Fruit fly (Drosophila melanogaster) whole organism, pupa: ENCODE measurements around the gene Aos1.
A peak's percentile ranks its signal among the peaks of the same experiment; 100 is the strongest.

ENCODE experiments used
- CG10348 ChIP-seq: fragments of 200-800 bp; sonication (Bioruptor generic); IDR thresholded peaks from 2 replicates; pipeline ENCODE4 v1.3.6; 2022; ENCODE audit warnings: missing biosample characterization, missing genetic modification characterization
- CG12605 ChIP-seq: fragments of 200-800 bp; sonication (Bioruptor generic); IDR thresholded peaks from 2 replicates; pipeline ENCODE4 v1.3.6; 2022; ENCODE audit warnings: missing biosample characterization, missing genetic modification characterization
- CG13204 ChIP-seq: fragments of 200-800 bp; sonication (Bioruptor generic); optimal IDR thresholded peaks from 2 replicates; lab custom pipeline; 2018; ENCODE audit warnings: missing biosample characterization, mild to moderate bottlenecking, missing genetic modification characterization, moderate library complexity
- CG14655 ChIP-seq: fragments of 200-800 bp; sonication (Bioruptor generic); optimal IDR thresholded peaks from 3 replicates; lab custom pipeline; 2017; ENCODE audit warnings: mild to moderate bottlenecking, missing biosample characterization, missing genetic modification reagents, missing genetic modification characterization
- CG15710 ChIP-seq: fragments of 200-800 bp; sonication (Bioruptor generic); optimal IDR thresholded peaks from 2 replicates; lab custom pipeline; 2018; ENCODE audit warnings: missing biosample characterization, mild to moderate bottlenecking, missing genetic modification characterization, moderate library complexity
- CG17806 ChIP-seq: fragments of 200-800 bp; sonication (Bioruptor generic); optimal IDR thresholded peaks from 2 replicates; lab custom pipeline; 2018; ENCODE audit warnings: missing biosample characterization, mild to moderate bottlenecking, missing genetic modification characterization, moderate library complexity
- CG32121 ChIP-seq: fragments of 200-800 bp; sonication (Bioruptor generic); IDR thresholded peaks from 2 replicates; pipeline ENCODE4 v1.3.6; 2022; ENCODE audit warnings: missing biosample characterization, missing genetic modification characterization
- CG34367 ChIP-seq: fragments of 200-800 bp; sonication (Bioruptor generic); optimal IDR thresholded peaks from 2 replicates; lab custom pipeline; 2018; ENCODE audit warnings: missing biosample characterization, mild to moderate bottlenecking, missing genetic modification characterization
- CG4496 ChIP-seq: fragments of 200-800 bp; sonication (Bioruptor generic); IDR thresholded peaks from 3 replicates; pipeline ENCODE4 v1.3.6; 2022; ENCODE audit warnings: missing biosample characterization, missing genetic modification characterization
- CG8159 ChIP-seq: fragments of 200-800 bp; sonication (Bioruptor generic); optimal IDR thresholded peaks from 3 replicates; lab custom pipeline; 2018; ENCODE audit warnings: missing biosample characterization, mild to moderate bottlenecking, missing genetic modification characterization, moderate library complexity
- CG8301 ChIP-seq: fragments of 200-800 bp; sonication (Bioruptor generic); optimal IDR thresholded peaks from 2 replicates; lab custom pipeline; 2018; ENCODE audit warnings: missing biosample characterization, mild to moderate bottlenecking, missing genetic modification characterization
- CG9948 ChIP-seq: fragments of 200-800 bp; sonication (Bioruptor generic); optimal IDR thresholded peaks from 2 replicates; lab custom pipeline; 2018; ENCODE audit warnings: missing biosample characterization, mild to moderate bottlenecking, missing genetic modification characterization, moderate library complexity
- D1 ChIP-seq: fragments of 200-800 bp; sonication (Bioruptor generic); optimal IDR thresholded peaks from 2 replicates; lab custom pipeline; 2018; ENCODE audit warnings: missing biosample characterization, mild to moderate bottlenecking, missing genetic modification characterization, moderate library complexity
- EcR ChIP-seq: fragments of 200-800 bp; sonication (Bioruptor generic); optimal IDR thresholded peaks from 3 replicates; lab custom pipeline; 2019; ENCODE audit warnings: missing biosample characterization, missing genetic modification characterization, mild to moderate bottlenecking, moderate library complexity, missing genetic modification reagents
- Ets98B ChIP-seq: fragments of 200-800 bp; sonication (Bioruptor generic); IDR thresholded peaks from 2 replicates; pipeline ENCODE4 v1.3.6; 2022; ENCODE audit warnings: missing biosample characterization, missing genetic modification characterization
- Pif1A ChIP-seq: fragments of 200-800 bp; sonication (Bioruptor generic); optimal IDR thresholded peaks from 3 replicates; lab custom pipeline; 2016; ENCODE audit warnings: missing biosample characterization, missing genetic modification characterization
- Pif1B ChIP-seq: fragments of 200-800 bp; sonication (Bioruptor generic); optimal IDR thresholded peaks from 3 replicates; lab custom pipeline; 2016; ENCODE audit warnings: missing biosample characterization, missing genetic modification characterization
- Snoo ChIP-seq: fragments of 200-800 bp; sonication (Bioruptor generic); optimal IDR thresholded peaks from 3 replicates; lab custom pipeline; 2017; ENCODE audit warnings: missing biosample characterization, mild to moderate bottlenecking, missing genetic modification characterization, inconsistent platforms
- fd96Ca ChIP-seq: fragments of 200-800 bp; sonication (Bioruptor generic); IDR thresholded peaks from 3 replicates; pipeline ENCODE4 v1.3.6; 2022; ENCODE audit warnings: missing biosample characterization, missing genetic modification characterization
- gl ChIP-seq: fragments of 200-800 bp; sonication (Bioruptor generic); optimal IDR thresholded peaks from 2 replicates; lab custom pipeline; 2018; ENCODE audit warnings: missing biosample characterization, mild to moderate bottlenecking, missing genetic modification characterization
- rn ChIP-seq: fragments of 200-800 bp; sonication (Bioruptor generic); IDR thresholded peaks from 2 replicates; pipeline ENCODE4 v1.3.6; 2022; ENCODE audit warnings: missing biosample characterization, missing genetic modification characterization

Aos1 gene

dm6 chr3R:12406235-12407196 lies 27.1 kb downstream of the Aos1 start, which contains the start of gene CG5167:
Gene CG5167, plus strand, starts transcription at chr3R:12406532.
- TF ChIP-seq CG8301 (tag; lab: Kevin White, UChicago) (peak; percentile 62), CG8159 (tag; lab: Kevin White, UChicago) (peak; percentile 15), Pif1A (no peak), CG17806 (tag; lab: Kevin White, UChicago) (peak; percentile 11), Ets98B (GFP tag; lab: Robert Waterston, UW) (peak; percentile 51), CG34367 (tag; lab: Kevin White, UChicago) (peak; percentile 40), EcR (GFP tag; lab: Kevin White, UChicago) (no peak), fd96Ca (GFP tag; lab: Robert Waterston, UW) (peak; percentile 64; the same call in 2 of the 3 replicates), CG4496 (GFP tag; lab: Robert Waterston, UW) (no peak), CG14655 (GFP tag; lab: Kevin White, UChicago) (no peak), D1 (tag; lab: Kevin White, UChicago) (no peak), CG13204 (GFP tag; lab: Kevin White, UChicago) (peak; percentile 54), CG15710 (tag; lab: Kevin White, UChicago) (no peak), rn (GFP tag; lab: Robert Waterston, UW) (no peak), CG9948 (tag; lab: Kevin White, UChicago) (no peak), CG12605 (GFP tag; lab: Robert Waterston, UW) (peak; percentile 85), Snoo (tag; lab: Kevin White, UChicago) (peak; percentile 13), CG10348 (GFP tag; lab: Robert Waterston, UW) (no peak), gl (tag; lab: Kevin White, UChicago) (peak; percentile 88), Pif1B (GFP tag; lab: Kevin White, UChicago) (no peak), CG32121 (GFP tag; lab: Robert Waterston, UW) (no peak; the same call in 1 of the 2 replicates)

- TF ChIP-seq Snoo (tag; lab: Kevin White, UChicago): no peak
- no peak for TF ChIP-seq CG10348 (GFP tag; lab: Robert Waterston, UW)
- TF ChIP-seq gl (tag; lab: Kevin White, UChicago): no peak
- TF ChIP-seq rn (GFP tag; lab: Robert Waterston, UW): no peak
- TF ChIP-seq Ets98B (GFP tag; lab: Robert Waterston, UW): no peak
- no peak for TF ChIP-seq fd96Ca (GFP tag; lab: Robert Waterston, UW)
- TF ChIP-seq CG34367 (tag; lab: Kevin White, UChicago): no peak
- TF ChIP-seq CG12605 (GFP tag; lab: Robert Waterston, UW): no peak
- no peak for TF ChIP-seq CG17806 (tag; lab: Kevin White, UChicago)
- no peak for TF ChIP-seq CG4496 (GFP tag; lab: Robert Waterston, UW)
- no peak for TF ChIP-seq CG8159 (tag; lab: Kevin White, UChicago)
- TF ChIP-seq CG32121 (GFP tag; lab: Robert Waterston, UW): no peak
- no peak for TF ChIP-seq CG14655 (GFP tag; lab: Kevin White, UChicago)
- TF ChIP-seq CG15710 (tag; lab: Kevin White, UChicago): no peak
- TF ChIP-seq D1 (tag; lab: Kevin White, UChicago): no peak
- TF ChIP-seq Pif1A: no peak
These were observed 27.7 kb downstream of the Aos1 start, which contains the start of gene Cyp9f2 for dm6 chr3R:12405928-12406234. Gene Cyp9f2, minus strand, starts transcription at chr3R:12406028.

- TF ChIP-seq CG12605 (GFP tag; lab: Robert Waterston, UW) (no peak), CG9948 (tag; lab: Kevin White, UChicago) (no peak), CG32121 (GFP tag; lab: Robert Waterston, UW) (no peak), Pif1B (GFP tag; lab: Kevin White, UChicago) (no peak), Snoo (tag; lab: Kevin White, UChicago) (no peak), CG14655 (GFP tag; lab: Kevin White, UChicago) (no peak), rn (GFP tag; lab: Robert Waterston, UW) (no peak), gl (tag; lab: Kevin White, UChicago) (no peak), CG8159 (tag; lab: Kevin White, UChicago) (no peak), CG17806 (tag; lab: Kevin White, UChicago) (no peak), EcR (GFP tag; lab: Kevin White, UChicago) (no peak), D1 (tag; lab: Kevin White, UChicago) (no peak), fd96Ca (GFP tag; lab: Robert Waterston, UW) (no peak), CG10348 (GFP tag; lab: Robert Waterston, UW) (no peak), CG13204 (GFP tag; lab: Kevin White, UChicago) (no peak), CG34367 (tag; lab: Kevin White, UChicago) (no peak), Ets98B (GFP tag; lab: Robert Waterston, UW) (no peak), Pif1A (no peak), CG15710 (tag; lab: Kevin White, UChicago) (no peak)
These were observed 28.5 kb downstream of the Aos1 start for dm6 chr3R:12405134-12405533.

- TF ChIP-seq CG14655 (GFP tag; lab: Kevin White, UChicago) (peak; percentile 95), CG15710 (tag; lab: Kevin White, UChicago) (peak; percentile 97), Pif1A (peak; percentile 95), Snoo (tag; lab: Kevin White, UChicago) (peak; percentile 98), Ets98B (GFP tag; lab: Robert Waterston, UW) (peak; percentile 96), CG10348 (GFP tag; lab: Robert Waterston, UW) (no peak), CG13204 (GFP tag; lab: Kevin White, UChicago) (no peak), CG32121 (GFP tag; lab: Robert Waterston, UW) (peak; percentile 93), fd96Ca (GFP tag; lab: Robert Waterston, UW) (peak; percentile 84), EcR (GFP tag; lab: Kevin White, UChicago) (peak; percentile 22), CG4496 (GFP tag; lab: Robert Waterston, UW) (no peak), CG12605 (GFP tag; lab: Robert Waterston, UW) (peak; percentile 96), CG34367 (tag; lab: Kevin White, UChicago) (peak; percentile 98), CG8301 (tag; lab: Kevin White, UChicago) (peak; percentile 100), CG8159 (tag; lab: Kevin White, UChicago) (peak; percentile 100), Pif1B (GFP tag; lab: Kevin White, UChicago) (peak; percentile 97), CG17806 (tag; lab: Kevin White, UChicago) (peak; percentile 97), D1 (tag; lab: Kevin White, UChicago) (peak; percentile 99), CG9948 (tag; lab: Kevin White, UChicago) (peak; percentile 98), gl (tag; lab: Kevin White, UChicago) (peak; percentile 93), rn (GFP tag; lab: Robert Waterston, UW) (peak; percentile 84)
- TF ChIP-seq, all 21 proteins: peak for 18
These were observed 30.7 kb downstream of the Aos1 start for dm6 chr3R:12402935-12403334.
